Comparison of ENCODE assay signal across 2 fruit fly cellular contexts in the genomic region with DNA sequence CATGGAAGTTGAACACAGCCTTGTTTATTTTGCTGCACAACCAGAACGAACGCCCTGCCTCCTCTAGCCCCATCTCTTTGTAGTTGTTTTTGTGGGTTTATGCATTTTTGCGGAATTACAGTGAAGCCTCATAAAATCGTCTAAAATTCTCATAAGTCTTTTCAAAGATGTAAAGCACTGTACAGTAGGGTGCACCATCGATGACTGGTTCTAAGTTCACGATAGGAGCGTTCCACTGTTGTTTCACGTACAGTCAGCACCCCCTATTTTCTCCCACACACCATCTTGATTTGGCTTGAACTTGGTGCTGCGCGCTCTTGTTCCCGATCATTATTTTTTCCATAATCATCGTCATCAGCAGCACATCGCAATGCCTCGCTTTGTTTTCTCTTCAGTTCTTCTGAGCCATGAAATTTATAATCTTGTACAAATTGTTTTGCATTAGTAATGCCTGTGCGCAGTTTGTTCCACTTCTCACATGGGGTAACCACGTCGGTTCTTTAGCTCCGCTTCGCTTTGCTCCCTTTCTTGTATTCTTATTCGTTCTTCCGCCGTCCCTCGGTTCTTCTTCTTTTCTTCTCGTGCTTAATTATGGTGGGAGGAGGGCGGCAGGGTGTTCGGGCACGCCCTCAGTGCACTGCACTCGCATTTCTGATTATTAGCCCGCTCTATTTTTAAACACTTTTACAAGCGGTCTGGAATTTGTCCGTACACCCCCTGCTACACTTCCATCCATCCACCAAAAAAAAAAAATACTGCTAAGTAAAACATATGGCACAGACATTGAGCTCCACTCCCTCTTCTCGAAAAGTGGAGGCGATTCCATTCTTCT.
TF ChIP-seq lines count a peak whose summit lies in the region.

No protein-coding gene starts in this region.

TF ChIP-seq in whole organism, embryonic, 481 proteins besides CTCF, POLR2A, EP300 and RAD21 (continued from another document):
- peak; percentile 1 for TF ChIP-seq nerfin-1 (tag; optimal IDR thresholded peaks at IDR 0.05; lab: Kevin White, UChicago)
- TF ChIP-seq CG2199 (GFP tag; IDR thresholded peaks at IDR 0.05; lab: Robert Waterston, UW) = peak; percentile 74; the same call in 1 of the 3 replicates
- TF ChIP-seq phol (tag; optimal IDR thresholded peaks at IDR 0.05; lab: Kevin White, UChicago) = peak; percentile 12
- TF ChIP-seq Oli (tag; optimal IDR thresholded peaks at IDR 0.05; lab: Kevin White, UChicago) = peak; percentile 21
- TF ChIP-seq CG16815 (GFP tag; optimal IDR thresholded peaks at IDR 0.05; lab: Kevin White, UChicago) = no peak
- peak; percentile 7 for TF ChIP-seq Ets65A (GFP tag; lab: Kevin White, UChicago)
- no peak for TF ChIP-seq tll (GFP tag; optimal IDR thresholded peaks at IDR 0.05; lab: Kevin White, UChicago)
- TF ChIP-seq oc (tag; optimal IDR thresholded peaks at IDR 0.05; lab: Kevin White, UChicago) = no peak
- 0 out of 3 replicates have a peak, but pooled peaks have one; percentile 14 for TF ChIP-seq row (GFP tag; IDR thresholded peaks at IDR 0.05; lab: Robert Waterston, UW)
- 0 out of 3 replicates have a peak, but pooled peaks have one; percentile 22 for TF ChIP-seq ken (GFP tag; IDR thresholded peaks at IDR 0.05; lab: Robert Waterston, UW)
- TF ChIP-seq CG17361 (GFP tag; IDR thresholded peaks at IDR 0.05; lab: Robert Waterston, UW) = peak; percentile 14; the same call in 1 of the 3 replicates
- peak; percentile 17 for TF ChIP-seq twi (tag; optimal IDR thresholded peaks at IDR 0.05; lab: Kevin White, UChicago)
- peak; percentile 27; the same call in 1 of the 2 replicates for TF ChIP-seq CG31441 (GFP tag; IDR thresholded peaks at IDR 0.05; lab: Robert Waterston, UW)
- 0 out of 4 replicates have a peak, but pooled peaks have one; percentile 16 for TF ChIP-seq chinmo (GFP tag; IDR thresholded peaks at IDR 0.05; lab: Robert Waterston, UW; ENCODE audit: partially characterized antibody)
- TF ChIP-seq Drgx (GFP tag; IDR thresholded peaks at IDR 0.05; lab: Robert Waterston, UW) = 0 out of 2 replicates have a peak, but pooled peaks have one; percentile 22
- TF ChIP-seq CG7786 (GFP tag; optimal IDR thresholded peaks at IDR 0.05; lab: Kevin White, UChicago) = peak; percentile 16
- TF ChIP-seq caup (GFP tag; optimal IDR thresholded peaks at IDR 0.05; lab: Kevin White, UChicago; ENCODE audit: severe bottlenecking) = no peak
- TF ChIP-seq ara (GFP tag; IDR thresholded peaks at IDR 0.05; lab: Robert Waterston, UW) = peak; percentile 21; the same call in 1 of the 2 replicates
- no peak for TF ChIP-seq Dip2 (GFP tag; IDR thresholded peaks at IDR 0.05; lab: Robert Waterston, UW)

TF ChIP-seq in whole organism, prepupa, 60 proteins besides CTCF, POLR2A, EP300 and RAD21 (continued from another document):
- TF ChIP-seq net (GFP tag; optimal IDR thresholded peaks at IDR 0.05; lab: Kevin White, UChicago) (no peak), Sox14 (GFP tag; optimal IDR thresholded peaks at IDR 0.05; lab: Kevin White, UChicago) (peak; percentile 48), Sox15 (GFP tag; optimal IDR thresholded peaks at IDR 0.05; lab: Kevin White, UChicago) (no peak), Gug (GFP tag; IDR thresholded peaks at IDR 0.05; lab: Robert Waterston, UW) (no peak), eg (GFP tag; IDR thresholded peaks at IDR 0.05; lab: Robert Waterston, UW) (peak; percentile 59), fd85E (GFP tag; optimal IDR thresholded peaks at IDR 0.05; lab: Kevin White, UChicago) (no peak), CG8119 (GFP tag; IDR thresholded peaks at IDR 0.05; lab: Robert Waterston, UW) (0 out of 3 replicates have a peak, but pooled peaks have one; percentile 21), CG1621 (tag; optimal IDR thresholded peaks at IDR 0.05; lab: Kevin White, UChicago) (no peak), Met (GFP tag; optimal IDR thresholded peaks at IDR 0.05; lab: Kevin White, UChicago) (no peak), acj6 (GFP tag; optimal IDR thresholded peaks at IDR 0.05; lab: Kevin White, UChicago) (no peak), CG8319 (GFP tag; optimal IDR thresholded peaks at IDR 0.05; lab: Kevin White, UChicago) (no peak), ss (GFP tag; optimal IDR thresholded peaks at IDR 0.05; lab: Kevin White, UChicago) (peak in 1 of 2 experiments; percentile 23), fkh (GFP tag; optimal IDR thresholded peaks at IDR 0.05; lab: Kevin White, UChicago) (no peak), CG3919 (GFP tag; optimal IDR thresholded peaks at IDR 0.05; lab: Kevin White, UChicago) (no peak), OdsH (GFP tag; optimal IDR thresholded peaks at IDR 0.05; lab: Kevin White, UChicago) (peak; percentile 18), fd59A (GFP tag; optimal IDR thresholded peaks at IDR 0.05; lab: Kevin White, UChicago) (no peak), lz (GFP tag; optimal IDR thresholded peaks at IDR 0.05; lab: Kevin White, UChicago) (no peak), Eip93F (GFP tag; optimal IDR thresholded peaks at IDR 0.05; lab: Kevin White, UChicago) (no peak), spab (GFP tag; optimal IDR thresholded peaks at IDR 0.05; lab: Kevin White, UChicago) (no peak), Smox (GFP tag; optimal IDR thresholded peaks at IDR 0.05; lab: Kevin White, UChicago) (no peak), CG7368 (GFP tag; optimal IDR thresholded peaks at IDR 0.05; lab: Kevin White, UChicago) (no peak), CG15336 (GFP tag; IDR thresholded peaks at IDR 0.05; lab: Robert Waterston, UW) (no peak; the same call in 1 of the 2 replicates), CG11762 (GFP tag; optimal IDR thresholded peaks at IDR 0.05; lab: Kevin White, UChicago; ENCODE audit: insufficient read depth) (no peak), vri (GFP tag; optimal IDR thresholded peaks at IDR 0.05; lab: Kevin White, UChicago) (no peak), CG34406 (GFP tag; optimal IDR thresholded peaks at IDR 0.05; lab: Kevin White, UChicago) (no peak), Eip78C (GFP tag; lab: Kevin White, UChicago) (peak; percentile 40), Eip75B (GFP tag; optimal IDR thresholded peaks at IDR 0.05; lab: Kevin White, UChicago) (no peak), Lpt (GFP tag; optimal IDR thresholded peaks at IDR 0.05; lab: Kevin White, UChicago) (no peak), CG16779 (tag; optimal IDR thresholded peaks at IDR 0.05; lab: Kevin White, UChicago) (no peak), Ets21C (GFP tag; optimal IDR thresholded peaks at IDR 0.05; lab: Kevin White, UChicago) (no peak), esn (GFP tag; optimal IDR thresholded peaks at IDR 0.05; lab: Kevin White, UChicago) (no peak), achi (GFP tag; optimal IDR thresholded peaks at IDR 0.05; lab: Kevin White, UChicago) (no peak), CG32006 (GFP tag; optimal IDR thresholded peaks at IDR 0.05; lab: Kevin White, UChicago) (peak; percentile 37), topi (GFP tag; optimal IDR thresholded peaks at IDR 0.05; lab: Kevin White, UChicago) (no peak), CG6276 (GFP tag; optimal IDR thresholded peaks at IDR 0.05; lab: Kevin White, UChicago) (no peak), salr (GFP tag; optimal IDR thresholded peaks at IDR 0.05; lab: Kevin White, UChicago) (no peak), CG6808 (GFP tag; optimal IDR thresholded peaks at IDR 0.05; lab: Kevin White, UChicago) (peak; percentile 5), Sox102F (GFP tag; optimal IDR thresholded peaks at IDR 0.05; lab: Kevin White, UChicago) (no peak)
